Fruit fly (Drosophila melanogaster): ENCODE data around the gene smp-30.

Gene smp-30

DNA sequence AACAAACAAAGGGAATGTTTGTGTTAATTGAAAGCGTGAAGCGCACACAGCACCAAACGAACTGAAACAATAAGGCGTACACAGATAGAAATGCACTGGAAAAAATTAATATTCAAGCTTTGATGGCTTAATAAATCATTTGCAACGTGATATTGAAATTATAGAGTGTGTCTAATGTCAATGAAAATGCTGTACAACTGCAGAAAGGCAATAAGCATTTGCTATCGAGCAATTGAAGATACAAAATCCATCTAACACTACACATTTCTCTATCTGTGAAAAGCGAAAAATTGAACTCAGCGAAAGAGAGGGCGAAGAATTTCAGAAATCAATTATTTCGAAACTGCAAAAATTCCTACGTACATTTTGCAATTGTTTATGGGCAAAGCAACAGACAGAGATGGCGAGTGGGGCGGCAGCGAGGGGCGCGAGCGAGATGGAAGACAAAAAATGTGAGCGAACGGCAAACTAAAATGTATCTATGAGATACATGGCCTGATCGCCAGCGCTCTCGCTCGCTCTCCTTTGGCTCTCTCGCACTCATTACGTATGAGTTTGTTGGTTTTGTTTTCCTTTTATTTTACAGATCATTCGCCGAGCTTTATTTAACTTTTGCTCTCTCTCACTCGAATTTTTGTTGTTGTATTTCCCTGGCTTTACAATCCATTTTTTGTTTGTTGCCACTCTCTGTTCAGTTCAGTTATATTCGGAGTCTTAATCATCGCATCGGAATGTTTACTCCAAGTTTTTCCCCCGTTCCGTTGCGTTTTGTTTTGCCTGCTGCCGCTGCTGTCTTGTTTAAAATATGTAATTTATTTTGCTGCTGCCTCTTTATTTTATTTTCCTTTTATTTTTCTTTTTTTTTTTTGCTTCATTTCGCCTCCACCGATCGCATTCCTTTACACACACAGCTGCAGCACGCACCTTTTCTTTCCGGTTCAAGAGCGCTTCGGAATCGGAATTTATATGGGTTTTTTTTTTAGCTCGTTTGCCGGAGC is 28.8 kb downstream of the smp-30 start (continued):
- no peak for TF ChIP-seq Dp (GFP tag; optimal IDR thresholded peaks at IDR 0.05)
- peak; percentile 59 for TF ChIP-seq Camta (GFP tag; optimal IDR thresholded peaks at IDR 0.05)
- no peak for TF ChIP-seq bigmax (GFP tag; optimal IDR thresholded peaks at IDR 0.05)
- peak; percentile 5 to 72 for TF ChIP-seq bsh (GFP tag; optimal IDR thresholded peaks at IDR 0.05)
- no peak for TF ChIP-seq Usf (GFP tag; optimal IDR thresholded peaks at IDR 0.05)
- peak; percentile 29 for TF ChIP-seq CG4854 (GFP tag; optimal IDR thresholded peaks at IDR 0.05)
- peak; percentile 66 for TF ChIP-seq CoRest (tag; optimal IDR thresholded peaks at IDR 0.05)
- 0 out of 3 replicates have a peak, but pooled peaks have one; percentile 27 for TF ChIP-seq CG2889 (GFP tag; IDR thresholded peaks at IDR 0.05)
- TF ChIP-seq NFAT (GFP tag; IDR thresholded peaks at IDR 0.05): peak; percentile 17; the same call in 1 of the 2 replicates
- TF ChIP-seq Meics (GFP tag; optimal IDR thresholded peaks at IDR 0.05): peak; percentile 55
- peak; percentile 30 for TF ChIP-seq kay (GFP tag; optimal IDR thresholded peaks at IDR 0.05)
- TF ChIP-seq Doc2 (GFP tag; IDR thresholded peaks at IDR 0.05): no peak
- peak; percentile 68 for TF ChIP-seq jing (GFP tag; optimal IDR thresholded peaks at IDR 0.05)
- no peak for TF ChIP-seq CG10565 (GFP tag; optimal IDR thresholded peaks at IDR 0.05)
- peak; percentile 68 for TF ChIP-seq CG10209 (GFP tag; optimal IDR thresholded peaks at IDR 0.05)
- peak; percentile 73; the same call in 2 of the 3 replicates for TF ChIP-seq CG34422 (GFP tag; IDR thresholded peaks at IDR 0.05)
- no peak for TF ChIP-seq CG31388 (GFP tag; optimal IDR thresholded peaks at IDR 0.05)
- peak; percentile 72 for TF ChIP-seq sisA (GFP tag; IDR thresholded peaks at IDR 0.05)
- peak; percentile 65; the same call in 1 of the 3 replicates for TF ChIP-seq CG11093 (GFP tag; IDR thresholded peaks at IDR 0.05)
- peak; percentile 21 for TF ChIP-seq yki (optimal IDR thresholded peaks at IDR 0.05)
- TF ChIP-seq Ssrp (tag; optimal IDR thresholded peaks at IDR 0.05): peak; percentile 55
- peak; percentile 74 for TF ChIP-seq Aef1 (GFP tag; IDR thresholded peaks at IDR 0.05)
- TF ChIP-seq Gsc (GFP tag; IDR thresholded peaks at IDR 0.05): no peak
- peak; percentile 99 for TF ChIP-seq sd (tag; optimal IDR thresholded peaks at IDR 0.05)
- TF ChIP-seq Sry-δ (GFP tag; optimal IDR thresholded peaks at IDR 0.05): peak; percentile 33
- TF ChIP-seq CG4424 (GFP tag; optimal IDR thresholded peaks at IDR 0.05): peak; percentile 65
- TF ChIP-seq Gug (GFP tag; IDR thresholded peaks at IDR 0.05): peak; percentile 51; the same call in 2 of the 4 replicates
- peak; percentile 11 for TF ChIP-seq HmgD (GFP tag; optimal IDR thresholded peaks at IDR 0.05)
- peak; percentile 75 for TF ChIP-seq E2f1 (GFP tag; IDR thresholded peaks at IDR 0.05)
- TF ChIP-seq fd3F (GFP tag; optimal IDR thresholded peaks at IDR 0.05): peak; percentile 43
- TF ChIP-seq CG18599 (GFP tag; optimal IDR thresholded peaks at IDR 0.05): peak; percentile 69
- TF ChIP-seq esg (GFP tag; conservative IDR thresholded peaks at IDR 0.05): peak; percentile 64
- no peak for TF ChIP-seq slou (GFP tag; optimal IDR thresholded peaks at IDR 0.05)
- TF ChIP-seq CG7786 (GFP tag; optimal IDR thresholded peaks at IDR 0.05): peak; percentile 59

DNA sequence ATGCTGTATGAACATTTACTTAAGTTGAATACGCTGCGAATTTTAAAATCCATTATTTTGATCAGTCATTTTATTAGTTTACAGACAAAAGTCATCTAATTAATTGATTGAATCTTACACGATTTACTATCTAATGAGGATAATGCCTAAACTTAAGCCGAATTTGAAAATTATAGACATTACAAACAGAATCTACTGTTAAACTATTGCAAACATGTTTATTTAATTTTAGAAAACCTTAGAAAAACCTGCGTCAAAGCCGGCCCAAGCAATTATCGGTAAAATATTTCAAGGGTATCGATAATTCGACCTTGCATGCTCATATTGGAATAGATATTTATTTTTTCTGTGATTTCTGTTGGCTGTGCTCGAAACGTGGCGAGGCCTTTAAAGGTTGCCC is 30.2 kb downstream of the smp-30 start:
- TF ChIP-seq az2 (GFP tag; optimal IDR thresholded peaks at IDR 0.05): no peak
- 0 out of 2 replicates have a peak, but pooled peaks have one; percentile 34 for TF ChIP-seq Rfx (GFP tag; IDR thresholded peaks at IDR 0.05)
- no peak for TF ChIP-seq lov (optimal IDR thresholded peaks at IDR 0.05)
- no peak for TF ChIP-seq lov (GFP tag; IDR thresholded peaks at IDR 0.05)
- no peak for TF ChIP-seq Mes4 (GFP tag; optimal IDR thresholded peaks at IDR 0.05)
- TF ChIP-seq Atf3 (GFP tag; optimal IDR thresholded peaks at IDR 0.05): no peak
- TF ChIP-seq CG15011 (GFP tag; optimal IDR thresholded peaks at IDR 0.05): no peak
- TF ChIP-seq HLH54F (GFP tag; optimal IDR thresholded peaks at IDR 0.05): no peak
- TF ChIP-seq CG18262 (tag; optimal IDR thresholded peaks at IDR 0.05): peak; percentile 4
- no peak for TF ChIP-seq fd64A (GFP tag; optimal IDR thresholded peaks at IDR 0.05)
- TF ChIP-seq CG8924 (tag; optimal IDR thresholded peaks at IDR 0.05): no peak
- no peak for TF ChIP-seq trem (tag; optimal IDR thresholded peaks at IDR 0.05)
- TF ChIP-seq D19B (GFP tag; optimal IDR thresholded peaks at IDR 0.05): peak; percentile 56
- no peak for TF ChIP-seq CG5953 (GFP tag; IDR thresholded peaks at IDR 0.05)
- TF ChIP-seq Lim3 (GFP tag; IDR thresholded peaks at IDR 0.05): no peak
- TF ChIP-seq lmd (GFP tag; IDR thresholded peaks at IDR 0.05): no peak
- TF ChIP-seq chif (GFP tag; optimal IDR thresholded peaks at IDR 0.05): no peak
- no peak for TF ChIP-seq gce (GFP tag; IDR thresholded peaks at IDR 0.05)

Measured in whole organism, embryonic.